Fruit fly (Drosophila melanogaster): ENCODE measurements around the gene cyc.

The cyc gene

DNA sequence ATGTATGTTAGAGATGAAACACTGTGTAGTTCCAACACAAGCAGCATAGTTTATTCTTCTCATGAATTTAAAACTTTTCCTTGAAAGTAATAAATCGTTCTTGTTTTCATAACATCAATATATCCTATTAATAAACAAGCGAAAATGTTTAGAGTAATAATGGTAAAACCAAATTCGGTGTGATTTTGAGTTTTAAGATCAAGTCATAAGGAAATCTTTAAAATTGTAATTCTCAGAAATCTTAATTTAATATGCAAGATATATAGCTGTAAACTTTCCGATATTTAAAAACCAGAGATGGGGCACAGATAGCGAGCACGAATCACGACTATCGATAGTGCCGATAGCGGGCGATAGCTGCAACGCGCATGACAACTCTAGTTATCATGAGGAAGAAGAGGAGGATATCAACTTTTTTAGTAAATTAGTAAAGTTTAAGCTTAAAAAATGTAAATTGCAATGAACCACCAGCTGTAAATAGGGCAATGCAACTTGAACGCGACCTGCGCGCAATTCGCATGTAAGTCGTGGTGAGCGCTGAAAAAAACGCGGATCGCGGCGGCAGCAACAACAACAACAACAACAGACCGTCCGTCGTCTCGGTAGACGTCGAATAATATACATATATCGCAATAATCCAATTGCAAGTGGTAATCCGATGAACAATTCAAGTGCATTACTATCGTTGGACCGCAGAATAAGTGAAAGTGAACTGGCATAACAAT lies 2.2 kb upstream of the cyc start, which contains the start of the genes Fibp and Deaf1 (continued):
- peak; percentile 86 for TF ChIP-seq esn (GFP tag; optimal IDR thresholded peaks at IDR 0.05)
- TF ChIP-seq CG11902 (GFP tag; optimal IDR thresholded peaks at IDR 0.05): peak; percentile 70
- TF ChIP-seq CG10631 (GFP tag; optimal IDR thresholded peaks at IDR 0.05): peak; percentile 84
- TF ChIP-seq salr (GFP tag; optimal IDR thresholded peaks at IDR 0.05): peak in 1 of 2 experiments; percentile 4
- peak; percentile 77 for TF ChIP-seq Met (GFP tag; optimal IDR thresholded peaks at IDR 0.05)
- no peak for TF ChIP-seq CG6276 (GFP tag; optimal IDR thresholded peaks at IDR 0.05)
- peak; percentile 37 for TF ChIP-seq dsx (GFP tag; optimal IDR thresholded peaks at IDR 0.05; ENCODE audit: poor library complexity, severe bottlenecking)
- peak; percentile 79 for TF ChIP-seq Sox14 (GFP tag; optimal IDR thresholded peaks at IDR 0.05)
- TF ChIP-seq pdm3 (GFP tag; optimal IDR thresholded peaks at IDR 0.05): peak; percentile 81
- TF ChIP-seq CG3919 (GFP tag; optimal IDR thresholded peaks at IDR 0.05): peak; percentile 72
- peak; percentile 80 for TF ChIP-seq acj6 (GFP tag; optimal IDR thresholded peaks at IDR 0.05)
- TF ChIP-seq ss (GFP tag; optimal IDR thresholded peaks at IDR 0.05): peak in 1 of 2 experiments; percentile 9
- TF ChIP-seq Eip75B (GFP tag; optimal IDR thresholded peaks at IDR 0.05): peak; percentile 71
- TF ChIP-seq Ets96B (tag; optimal IDR thresholded peaks at IDR 0.05): peak; percentile 64
- TF ChIP-seq cyc (GFP tag; optimal IDR thresholded peaks at IDR 0.05): peak; percentile 94
- peak; percentile 56 for TF ChIP-seq CG7368 (GFP tag; optimal IDR thresholded peaks at IDR 0.05)
- no peak for TF ChIP-seq CG8319 (GFP tag; optimal IDR thresholded peaks at IDR 0.05)
- TF ChIP-seq Eip93F (GFP tag; optimal IDR thresholded peaks at IDR 0.05): no peak
- TF ChIP-seq CG32006 (GFP tag; optimal IDR thresholded peaks at IDR 0.05): no peak
- no peak for TF ChIP-seq spab (GFP tag; optimal IDR thresholded peaks at IDR 0.05)

dm6 chr3L:19813075-19813903 lies 2.4 kb downstream of the cyc start, which contains the start of gene Cyp305a1:
TSS of gene Cyp305a1 (minus strand) at chr3L:19813339.
- peak; percentile 82 for TF ChIP-seq fkh (GFP tag; optimal IDR thresholded peaks at IDR 0.05)
- TF ChIP-seq Lpt (GFP tag; optimal IDR thresholded peaks at IDR 0.05): no peak
- TF ChIP-seq cyc (GFP tag; optimal IDR thresholded peaks at IDR 0.05): no peak
- TF ChIP-seq Smox (GFP tag; optimal IDR thresholded peaks at IDR 0.05): no peak

dm6 chr3L:19812491-19812890 lies 3.2 kb downstream of the cyc start:
- TF ChIP-seq vri (GFP tag; optimal IDR thresholded peaks at IDR 0.05): no peak
- TF ChIP-seq CG1621 (tag; optimal IDR thresholded peaks at IDR 0.05): no peak
- TF ChIP-seq Eip93F (GFP tag; optimal IDR thresholded peaks at IDR 0.05): no peak
- TF ChIP-seq lz (GFP tag; optimal IDR thresholded peaks at IDR 0.05): no peak
- TF ChIP-seq Hr4 (GFP tag; optimal IDR thresholded peaks at IDR 0.05): no peak
- TF ChIP-seq achi (GFP tag; optimal IDR thresholded peaks at IDR 0.05): no peak
- TF ChIP-seq CG31627 (GFP tag; optimal IDR thresholded peaks at IDR 0.05): no peak
- TF ChIP-seq Gug (GFP tag; IDR thresholded peaks at IDR 0.05): no peak
- no peak for TF ChIP-seq svp (GFP tag)

DNA sequence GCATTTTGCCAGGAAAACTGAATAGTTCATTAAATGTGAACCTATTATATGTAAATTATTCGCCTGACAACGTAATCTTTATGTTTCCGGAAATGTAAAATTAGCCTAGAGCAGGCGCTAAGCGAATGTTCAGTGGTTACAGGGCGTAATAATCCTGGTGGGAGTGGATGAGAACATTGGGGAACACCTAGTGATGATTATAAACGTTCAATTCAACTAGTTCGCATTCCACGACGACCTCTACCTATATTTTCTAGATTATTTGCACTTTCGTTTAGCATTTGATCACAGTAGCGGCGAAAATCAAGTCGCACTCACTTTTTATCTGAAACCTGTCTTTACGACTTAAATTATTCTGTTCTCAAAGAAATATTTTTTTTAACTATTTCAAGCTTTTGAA lies 8.2 kb downstream of the cyc start:
- TF ChIP-seq cyc (GFP tag; optimal IDR thresholded peaks at IDR 0.05): no peak
- TF ChIP-seq Hr39 (GFP tag; optimal IDR thresholded peaks at IDR 0.05): no peak
- no peak for TF ChIP-seq CG6792 (GFP tag; optimal IDR thresholded peaks at IDR 0.05)
- no peak for TF ChIP-seq CG11762 (GFP tag; optimal IDR thresholded peaks at IDR 0.05; ENCODE audit: insufficient read depth)
- no peak for TF ChIP-seq salr (GFP tag; optimal IDR thresholded peaks at IDR 0.05)
- TF ChIP-seq Sox15 (GFP tag; optimal IDR thresholded peaks at IDR 0.05): no peak
- no peak for TF ChIP-seq CG8319 (GFP tag; optimal IDR thresholded peaks at IDR 0.05)
- no peak for TF ChIP-seq ss (GFP tag; optimal IDR thresholded peaks at IDR 0.05)
- no peak for TF ChIP-seq CG34406 (GFP tag; optimal IDR thresholded peaks at IDR 0.05)
- no peak for TF ChIP-seq CG7368 (GFP tag; optimal IDR thresholded peaks at IDR 0.05)
- TF ChIP-seq achi (GFP tag; optimal IDR thresholded peaks at IDR 0.05): no peak

Data from whole organism, prepupa.